Worm (Caenorhabditis elegans): ENCODE measurements around the gene klf-3.
A peak's percentile ranks its signal among the peaks of the same experiment; 100 is the strongest.

klf-3 gene

DNA sequence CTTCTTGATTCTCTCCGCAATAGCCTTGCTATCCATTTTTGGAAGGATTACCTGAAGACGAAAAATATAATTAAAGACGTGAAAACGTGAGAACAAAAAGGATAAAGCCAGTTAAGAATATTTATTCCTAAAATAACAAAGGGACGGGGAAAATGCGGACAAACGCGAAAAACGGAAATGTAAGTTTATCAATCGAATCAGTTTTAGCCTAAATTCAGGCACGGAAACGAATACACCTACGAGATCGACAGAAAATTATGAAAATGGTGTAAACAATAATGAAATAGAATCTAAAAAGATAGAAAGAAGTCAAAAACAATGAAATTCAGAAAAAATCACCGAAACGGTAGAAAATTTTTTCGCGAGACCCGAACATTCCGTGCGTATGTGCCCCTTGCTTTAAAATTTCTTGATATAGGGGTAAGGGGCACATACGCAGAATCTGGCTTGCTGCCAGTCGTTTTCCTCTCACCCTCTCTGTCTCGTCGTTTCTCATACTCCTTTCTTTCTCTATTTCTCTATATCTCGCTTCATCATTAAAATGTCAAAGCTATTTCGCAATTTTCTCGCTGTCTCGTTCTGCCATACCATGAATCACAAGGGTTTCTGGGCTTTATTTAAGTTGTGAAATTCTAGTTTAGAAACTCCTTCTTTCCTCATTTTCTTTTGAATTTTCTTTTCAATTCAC, 27.9 kb upstream of the klf-3 start, which contains the start of gene icd-1 (continued):
- TF ChIP-seq madf-3 (GFP tag; IDR thresholded peaks at IDR 0.05) (peak; percentile 89), C06A6.2 (GFP tag; conservative IDR thresholded peaks at IDR 0.05) (peak; percentile 84), cebp-2 (GFP tag; IDR thresholded peaks at IDR 0.05) (0 out of 2 replicates have a peak, but pooled peaks have one; percentile 55), nhr-90 (tag; optimal IDR thresholded peaks at IDR 0.05) (peak; percentile 20), hmg-20 (GFP tag; IDR thresholded peaks at IDR 0.05) (0 out of 2 replicates have a peak, but pooled peaks have one; percentile 55), bed-2 (GFP tag; IDR thresholded peaks at IDR 0.05) (no peak), ztf-28 (GFP tag; IDR thresholded peaks at IDR 0.05) (0 out of 2 replicates have a peak, but pooled peaks have one; percentile 25), cebp-1 (GFP tag; IDR thresholded peaks at IDR 0.05) (peak; percentile 99), cebp-1 (tag; optimal IDR thresholded peaks at IDR 0.05) (peak; percentile 100), nfya-1 (tag; optimal IDR thresholded peaks at IDR 0.05; ENCODE audit: borderline replicate concordance, insufficient read depth) (no peak), dox-1 (GFP tag; IDR thresholded peaks at IDR 0.05) (peak; percentile 95), mcd-1 (GFP tag; IDR thresholded peaks at IDR 0.05) (peak; percentile 93), dpl-1 (GFP tag; optimal IDR thresholded peaks at IDR 0.05) (peak; percentile 36), zim-3 (tag; optimal IDR thresholded peaks at IDR 0.05) (peak; percentile 44), sea-2 (GFP tag; IDR thresholded peaks at IDR 0.05) (no peak), sptf-2 (GFP tag; optimal IDR thresholded peaks at IDR 0.05) (no peak), tbx-9 (tag; optimal IDR thresholded peaks at IDR 0.05; ENCODE audit: borderline replicate concordance) (no peak), ekl-4 (GFP tag; IDR thresholded peaks at IDR 0.05) (peak; percentile 97), ama-1 (optimal IDR thresholded peaks at IDR 0.05) (no peak), ama-1 (GFP tag; optimal IDR thresholded peaks at IDR 0.05) (peak in 1 of 2 experiments; percentile 12), rcor-1 (GFP tag; IDR thresholded peaks at IDR 0.05) (peak; percentile 93), lsl-1 (GFP tag; optimal IDR thresholded peaks at IDR 0.05) (peak; percentile 81), egrh-3 (GFP tag; IDR thresholded peaks at IDR 0.05) (0 out of 2 replicates have a peak, but pooled peaks have one; percentile 45), madf-8 (GFP tag; conservative IDR thresholded peaks at IDR 0.05) (peak; percentile 71), hlh-12 (tag; optimal IDR thresholded peaks at IDR 0.05) (no peak), attf-3 (GFP tag; conservative IDR thresholded peaks at IDR 0.05) (peak; percentile 72; the same call in 1 of the 2 replicates), B0261.1 (tag; optimal IDR thresholded peaks at IDR 0.05) (peak; percentile 20), ztf-26 (tag; optimal IDR thresholded peaks at IDR 0.05) (peak; percentile 88), lin-35 (GFP tag; optimal IDR thresholded peaks at IDR 0.05) (peak in 2 of 3 experiments; percentile 67 to 88), gei-17 (GFP tag; optimal IDR thresholded peaks at IDR 0.05) (peak; percentile 80), ceh-100 (GFP tag; IDR thresholded peaks at IDR 0.05) (peak; percentile 86), mxl-1 (tag; optimal IDR thresholded peaks at IDR 0.05) (no peak), B0035.1 (tag; optimal IDR thresholded peaks at IDR 0.05) (no peak), aptf-2 (GFP tag; conservative IDR thresholded peaks at IDR 0.05) (0 out of 2 replicates have a peak, but pooled peaks have one; percentile 13), T07F8.4 (tag; optimal IDR thresholded peaks at IDR 0.05) (no peak), ets-4 (GFP tag; optimal IDR thresholded peaks at IDR 0.05) (no peak), K11D2.4 (GFP tag; IDR thresholded peaks at IDR 0.05) (peak; percentile 79), lag-1 (GFP tag; IDR thresholded peaks at IDR 0.05) (no peak), F49E8.2 (tag; optimal IDR thresholded peaks at IDR 0.05; ENCODE audit: insufficient read depth) (peak; percentile 96), lin-54 (GFP tag; optimal IDR thresholded peaks at IDR 0.05) (peak; percentile 90), snpc-3.4 (tag; optimal IDR thresholded peaks at IDR 0.05) (peak; percentile 96), let-526 (GFP tag; IDR thresholded peaks at IDR 0.05) (no peak), C17E4.6 (GFP tag; IDR thresholded peaks at IDR 0.05) (peak; percentile 57; the same call in 1 of the 2 replicates), lsy-27 (tag; optimal IDR thresholded peaks at IDR 0.05; ENCODE audit: borderline replicate concordance, insufficient read depth) (no peak), efl-1 (GFP tag; optimal IDR thresholded peaks at IDR 0.05) (peak; percentile 64), chd-7 (tag; optimal IDR thresholded peaks at IDR 0.05) (peak; percentile 73), Y79H2A.3 (GFP tag; conservative IDR thresholded peaks at IDR 0.05) (no peak; the same call in 1 of the 2 replicates)

All from whole organism, young adult.